Worm (Caenorhabditis elegans) whole organism, L4/young adult: ENCODE results near the gene F11D11.6.

ENCODE experiments used
- W03F9.2 ChIP-seq: fragments of 150-350 bp; optimal IDR thresholded peaks from 2 replicates; lab custom pipeline; 2014; ENCODE audit warnings: missing biosample characterization, missing genetic modification characterization
- dao-5 ChIP-seq: sonication (generic microtip); optimal IDR thresholded peaks from 2 replicates; lab custom pipeline; 2016; ENCODE audit warnings: missing genotype, missing genetic modification characterization, moderate library complexity, missing compliant biosample characterization
- him-1 ChIP-seq: sonication (generic microtip); optimal IDR thresholded peaks from 2 replicates; lab custom pipeline; 2016; ENCODE audit warnings: missing genotype, missing genetic modification reagents, missing genetic modification characterization, missing compliant biosample characterization

DNA sequence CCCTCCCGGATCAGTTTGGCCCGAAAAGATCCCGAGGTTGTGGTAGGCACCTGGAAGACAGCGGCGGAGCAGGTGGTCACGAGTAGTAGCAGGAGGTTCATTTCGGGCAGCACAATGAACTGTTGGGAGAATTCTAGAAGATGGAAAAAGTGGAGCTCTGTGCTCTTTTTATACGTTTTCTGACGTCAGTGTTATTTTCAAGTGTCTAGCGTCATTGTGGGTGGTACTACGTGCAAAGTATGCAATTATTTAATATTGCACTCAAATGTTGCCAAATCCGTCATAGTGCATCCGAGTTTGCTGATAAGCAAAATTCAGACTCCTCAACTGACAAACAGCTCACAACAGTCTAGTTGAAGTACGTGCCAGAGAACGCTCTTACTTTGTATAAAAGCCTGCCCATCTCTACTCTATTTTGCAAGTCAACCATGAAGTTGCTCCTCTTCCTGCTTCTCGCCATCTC, 21.3 kb downstream of the F11D11.6 start, which contains the start of the genes asp-18 and scl-19:
- TF ChIP-seq him-1 (tag; lab: Kevin White, UChicago) (no peak), dao-5 (no peak), W03F9.2 (tag; lab: Kevin White, UChicago) (no peak)
